Fruit fly (Drosophila melanogaster): ENCODE data around the gene CG7573.

CG7573 gene

DNA sequence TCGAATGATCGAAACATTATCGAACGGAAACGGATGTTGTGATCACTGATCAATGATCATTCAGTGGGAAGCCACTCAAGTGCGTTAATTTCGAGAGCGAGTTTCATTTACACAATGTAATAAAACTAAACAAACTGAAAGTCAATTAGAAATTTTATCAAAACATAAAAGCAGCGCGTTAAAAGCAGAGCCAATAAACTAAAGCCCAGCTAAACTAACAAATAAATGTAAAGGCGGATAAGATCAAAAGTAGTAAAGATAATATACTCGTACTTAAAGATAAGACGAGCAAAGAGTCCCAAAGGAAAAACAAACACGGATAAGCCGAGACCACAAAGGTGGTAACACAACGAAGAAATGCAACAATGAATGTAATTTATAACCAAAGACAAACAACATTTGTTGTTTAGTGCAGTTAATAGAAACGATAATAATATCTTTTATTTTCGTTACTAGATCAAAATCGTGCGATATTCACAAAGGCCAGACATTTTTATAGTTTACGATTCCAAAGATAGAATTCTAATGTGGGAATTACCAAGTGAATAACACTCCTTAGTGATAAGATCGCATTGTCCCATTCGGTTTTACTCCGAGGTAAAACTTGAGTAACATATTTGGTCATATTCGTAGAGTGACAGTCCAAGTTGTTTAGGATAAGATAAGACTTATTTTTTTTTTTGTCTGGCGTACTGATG is 38.0 kb upstream of the CG7573 start (continued):
- TF ChIP-seq CG15601 (tag; optimal IDR thresholded peaks at IDR 0.05) (peak; percentile 57), gsb (GFP tag; IDR thresholded peaks at IDR 0.05) (no peak), chm (GFP tag; IDR thresholded peaks at IDR 0.05) (no peak), CG4707 (GFP tag; optimal IDR thresholded peaks at IDR 0.05) (no peak), CG12769 (tag; optimal IDR thresholded peaks at IDR 0.05) (no peak), sens-2 (GFP tag; IDR thresholded peaks at IDR 0.05) (peak; percentile 23; the same call in 1 of the 2 replicates), Elba2 (GFP tag; optimal IDR thresholded peaks at IDR 0.05) (no peak), CG32772 (GFP tag; IDR thresholded peaks at IDR 0.05) (no peak), scrt (GFP tag; optimal IDR thresholded peaks at IDR 0.05) (no peak), Bgb (GFP tag; IDR thresholded peaks at IDR 0.05; ENCODE audit: partially characterized antibody) (no peak), Fer2 (tag; optimal IDR thresholded peaks at IDR 0.05) (no peak), danr (GFP tag; IDR thresholded peaks at IDR 0.05) (no peak), gt (GFP tag; IDR thresholded peaks at IDR 0.05) (no peak), Taf1 (GFP tag; IDR thresholded peaks at IDR 0.05) (no peak), CG3281 (GFP tag; optimal IDR thresholded peaks at IDR 0.05) (no peak), wdn (GFP tag; IDR thresholded peaks at IDR 0.05) (no peak), CG2202 (tag; optimal IDR thresholded peaks at IDR 0.05) (peak; percentile 45), eyg (GFP tag; optimal IDR thresholded peaks at IDR 0.05) (no peak), z (GFP tag; IDR thresholded peaks at IDR 0.05) (no peak), Drgx (GFP tag; IDR thresholded peaks at IDR 0.05) (no peak), CG12071 (GFP tag; optimal IDR thresholded peaks at IDR 0.05) (no peak), Hr3 (GFP tag; optimal IDR thresholded peaks at IDR 0.05) (no peak), oc (tag; optimal IDR thresholded peaks at IDR 0.05) (no peak), YL-1 (GFP tag; optimal IDR thresholded peaks at IDR 0.05) (no peak), CoRest (tag; optimal IDR thresholded peaks at IDR 0.05) (no peak), Hmr (GFP tag; optimal IDR thresholded peaks at IDR 0.05) (no peak), ftz-f1 (GFP tag; optimal IDR thresholded peaks at IDR 0.05) (no peak), CG31224 (GFP tag; IDR thresholded peaks at IDR 0.05) (no peak), CG32532 (GFP tag; IDR thresholded peaks at IDR 0.05) (no peak), pros (GFP tag; optimal IDR thresholded peaks at IDR 0.05) (no peak), Lhr (GFP tag; optimal IDR thresholded peaks at IDR 0.05) (peak; percentile 3), CG17802 (tag; optimal IDR thresholded peaks at IDR 0.05) (no peak), Mes4 (GFP tag; optimal IDR thresholded peaks at IDR 0.05) (no peak), Pdp1 (GFP tag; optimal IDR thresholded peaks at IDR 0.05) (no peak), Lpt (GFP tag; optimal IDR thresholded peaks at IDR 0.05) (no peak), CG14667 (GFP tag; IDR thresholded peaks at IDR 0.05) (no peak), sisA (GFP tag; IDR thresholded peaks at IDR 0.05) (no peak), crp (GFP tag; optimal IDR thresholded peaks at IDR 0.05) (no peak), Dbx (GFP tag; IDR thresholded peaks at IDR 0.05) (no peak), NC2β (GFP tag; optimal IDR thresholded peaks at IDR 0.05) (no peak), Ssrp (tag; optimal IDR thresholded peaks at IDR 0.05) (no peak), dan (GFP tag; IDR thresholded peaks at IDR 0.05) (no peak), Dek (tag; optimal IDR thresholded peaks at IDR 0.05) (no peak), CG18764 (GFP tag; optimal IDR thresholded peaks at IDR 0.05) (no peak), bbx (GFP tag; IDR thresholded peaks at IDR 0.05; ENCODE audit: partially characterized antibody) (no peak), MTF-1 (GFP tag; optimal IDR thresholded peaks at IDR 0.05; ENCODE audit: borderline replicate concordance) (no peak), CG11504 (tag; optimal IDR thresholded peaks at IDR 0.05) (no peak), tx (GFP tag; optimal IDR thresholded peaks at IDR 0.05) (no peak), CG12104 (GFP tag; optimal IDR thresholded peaks at IDR 0.05) (no peak), Kr (GFP tag; optimal IDR thresholded peaks at IDR 0.05) (peak; percentile 45), CG15073 (GFP tag; optimal IDR thresholded peaks at IDR 0.05) (no peak)

Data from whole organism, embryonic.